Worm (Caenorhabditis elegans): ENCODE results near the gene F57A8.6.
"Not testable (repeated sequence)": the region's sequence is repeated elsewhere in the genome, so short reads cannot be mapped to it uniquely, and the experiment has no call there.

Gene F57A8.6

DNA sequence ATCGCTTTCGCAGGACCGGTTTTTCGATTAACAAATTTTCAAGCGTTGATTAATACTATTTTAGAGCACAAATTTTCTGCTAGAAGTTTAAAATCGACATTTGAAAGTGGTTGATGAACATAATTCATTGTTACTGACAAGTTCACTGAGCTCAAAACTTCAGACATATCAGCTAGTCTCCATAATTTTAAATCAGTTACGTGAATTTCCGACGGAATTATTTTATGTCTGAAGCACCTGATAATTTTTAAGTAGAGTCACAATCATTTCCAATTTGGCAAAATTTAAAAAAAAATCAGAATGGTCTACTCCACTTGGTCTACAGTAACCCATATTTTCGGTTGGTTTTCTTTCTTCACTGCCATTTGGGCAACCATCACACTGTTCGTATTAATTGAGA lies 21.8 kb downstream of the F57A8.6 start, which contains the start of gene str-118:
Gene str-118 (plus strand): TSS at position 301 of the 400 bp plus-strand sequence.
- TF ChIP-seq daf-16 (GFP tag; optimal IDR thresholded peaks at IDR 0.05) (no peak), daf-16 (tag; optimal IDR thresholded peaks at IDR 0.05) (no peak), fos-1 (tag; optimal IDR thresholded peaks at IDR 0.05) (no peak), nhr-48 (tag; optimal IDR thresholded peaks at IDR 0.05) (no peak), set-16 (GFP tag; IDR thresholded peaks at IDR 0.05) (no peak), nhr-111 (GFP tag; optimal IDR thresholded peaks at IDR 0.05) (no peak), nhr-10 (tag; optimal IDR thresholded peaks at IDR 0.05) (no peak), ceh-82 (tag; optimal IDR thresholded peaks at IDR 0.05) (no peak)

DNA sequence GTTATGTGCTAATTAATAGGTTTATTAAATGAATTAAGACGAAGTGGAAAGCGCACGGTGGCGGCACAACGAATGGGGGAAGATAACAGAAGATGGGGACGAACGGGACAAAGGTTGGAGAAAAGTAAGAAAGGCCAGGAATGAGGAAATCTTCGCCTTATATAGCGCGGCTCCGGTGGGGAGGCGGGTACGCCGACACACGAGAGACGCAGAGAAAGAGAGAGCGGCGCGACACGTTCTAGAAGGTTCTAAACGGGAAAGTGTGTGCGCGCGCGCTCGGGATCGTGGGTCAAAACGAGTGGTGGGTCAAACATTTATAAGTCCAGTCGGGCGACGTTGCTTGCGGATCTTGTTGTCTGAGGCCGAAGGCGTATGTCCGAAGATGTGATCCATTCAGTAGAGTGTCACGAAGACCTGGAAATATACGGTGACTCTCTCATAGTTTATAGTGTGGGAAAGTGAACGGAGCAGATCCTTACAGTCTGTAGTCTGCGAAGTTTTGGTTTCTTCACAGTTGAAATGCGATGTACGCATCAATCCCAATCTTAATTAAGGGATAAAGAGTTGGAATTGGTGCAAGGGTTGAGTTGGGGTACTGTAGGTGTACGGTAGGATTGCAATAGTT lies 24.4 kb downstream of the F57A8.6 start:
- TF ChIP-seq lin-38 (GFP tag; IDR thresholded peaks at IDR 0.05) (peak; percentile 69), ctbp-1 (GFP tag; IDR thresholded peaks at IDR 0.05) (0 out of 2 replicates have a peak, but pooled peaks have one; percentile 20), mdt-29 (GFP tag; IDR thresholded peaks at IDR 0.05) (peak; percentile 64), dmd-8 (GFP tag; IDR thresholded peaks at IDR 0.05) (0 out of 2 replicates have a peak, but pooled peaks have one; percentile 26), zfp-3 (GFP tag; conservative IDR thresholded peaks at IDR 0.05) (0 out of 2 replicates have a peak, but pooled peaks have one; percentile 54), hmg-1.1 (GFP tag; IDR thresholded peaks at IDR 0.05) (peak; percentile 64; the same call in 1 of the 2 replicates), arid-1 (GFP tag; conservative IDR thresholded peaks at IDR 0.05) (peak; percentile 31; the same call in 1 of the 2 replicates), lin-29 (GFP tag; IDR thresholded peaks at IDR 0.05) (peak; percentile 51; the same call in 1 of the 2 replicates), ceh-20 (GFP tag; IDR thresholded peaks at IDR 0.05) (peak; percentile 61; the same call in 1 of the 2 replicates), madf-9 (GFP tag; conservative IDR thresholded peaks at IDR 0.05) (0 out of 2 replicates have a peak, but pooled peaks have one; percentile 56), vab-7 (GFP tag; IDR thresholded peaks at IDR 0.05) (0 out of 2 replicates have a peak, but pooled peaks have one; percentile 21), nhr-102 (tag; optimal IDR thresholded peaks at IDR 0.05) (peak; percentile 16), dmd-9 (GFP tag; IDR thresholded peaks at IDR 0.05) (0 out of 2 replicates have a peak, but pooled peaks have one; percentile 36), T26A8.4 (GFP tag; IDR thresholded peaks at IDR 0.05) (peak; percentile 72), Y48G9A.11 (GFP tag; IDR thresholded peaks at IDR 0.05) (peak; percentile 31; the same call in 1 of the 2 replicates), ceh-44 (GFP tag; IDR thresholded peaks at IDR 0.05) (0 out of 2 replicates have a peak, but pooled peaks have one; percentile 50), nhr-41 (GFP tag; IDR thresholded peaks at IDR 0.05) (peak; percentile 75; the same call in 1 of the 2 replicates), dmd-6 (GFP tag; IDR thresholded peaks at IDR 0.05) (peak; percentile 67), set-16 (GFP tag; IDR thresholded peaks at IDR 0.05) (peak; percentile 89), pha-4 (GFP tag; IDR thresholded peaks at IDR 0.05) (peak; percentile 65)
- not testable (repeated sequence) for TF ChIP-seq pha-4 (tag; optimal IDR thresholded peaks at IDR 0.05)

DNA sequence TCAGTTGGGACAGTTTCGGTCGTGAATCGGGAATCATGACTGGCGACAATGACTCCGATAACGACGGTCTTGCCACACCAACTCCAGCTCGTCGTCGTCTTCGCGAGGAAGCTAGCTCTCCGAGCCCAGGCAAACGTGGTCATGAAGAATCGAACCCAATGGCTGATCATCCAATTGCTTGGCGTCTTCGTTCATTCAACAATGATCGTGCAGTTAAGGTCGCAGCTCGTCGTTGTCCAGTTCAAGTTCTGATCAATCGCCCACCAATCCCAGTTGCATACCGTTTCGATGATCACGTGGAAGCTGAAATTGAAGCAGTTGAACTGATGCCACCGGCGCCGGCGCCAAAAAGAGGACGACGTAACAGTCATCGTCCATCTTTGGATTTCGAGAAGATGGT lies 26.5 kb downstream of the F57A8.6 start:
- TF ChIP-seq lin-13 (GFP tag; optimal IDR thresholded peaks at IDR 0.05) (no peak), egl-43 (GFP tag; IDR thresholded peaks at IDR 0.05) (peak; percentile 22; the same call in 1 of the 2 replicates), F10B5.3 (tag; optimal IDR thresholded peaks at IDR 0.05) (no peak), spr-1 (tag; optimal IDR thresholded peaks at IDR 0.05) (no peak), nhr-10 (tag; optimal IDR thresholded peaks at IDR 0.05) (no peak), hmg-1.1 (GFP tag; IDR thresholded peaks at IDR 0.05) (no peak), aha-1 (tag) (no peak)

DNA sequence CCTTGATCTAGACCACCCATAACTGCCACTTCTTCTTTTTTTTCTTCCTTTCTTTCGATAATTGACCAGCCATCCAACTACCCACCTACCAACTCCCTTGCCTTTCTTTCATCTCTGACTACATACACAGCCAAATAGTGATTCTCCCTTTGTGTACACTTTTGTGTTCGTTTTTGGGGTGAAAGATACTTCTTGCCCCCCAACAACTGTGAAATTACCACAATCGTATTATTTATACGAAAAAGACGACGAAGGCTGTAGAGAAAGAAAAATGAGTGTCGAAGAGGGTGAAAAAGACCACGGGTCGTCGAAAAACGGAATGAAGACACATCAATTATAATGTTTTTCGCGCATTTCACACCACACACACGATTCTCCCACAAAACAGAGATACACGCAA lies 27.2 kb downstream of the F57A8.6 start:
- no peak for TF ChIP-seq nhr-6 (tag; optimal IDR thresholded peaks at IDR 0.05)
- TF ChIP-seq T20F7.1 (GFP tag; optimal IDR thresholded peaks at IDR 0.05), result no peak
- TF ChIP-seq Y105C5A.15 (GFP tag; IDR thresholded peaks at IDR 0.05), result no peak
- no peak for TF ChIP-seq lir-3 (tag; optimal IDR thresholded peaks at IDR 0.05)
- TF ChIP-seq ZK546.5 (tag; optimal IDR thresholded peaks at IDR 0.05), result no peak
- TF ChIP-seq ceh-82 (tag; optimal IDR thresholded peaks at IDR 0.05), result no peak
- no peak for TF ChIP-seq spr-1 (tag; optimal IDR thresholded peaks at IDR 0.05)
- no peak for TF ChIP-seq zfp-3 (GFP tag; conservative IDR thresholded peaks at IDR 0.05)
- TF ChIP-seq unc-130 (GFP tag; optimal IDR thresholded peaks at IDR 0.05), result no peak
- TF ChIP-seq spr-3 (GFP tag; optimal IDR thresholded peaks at IDR 0.05), result no peak
- no peak for TF ChIP-seq hlh-11 (tag; optimal IDR thresholded peaks at IDR 0.05)
- TF ChIP-seq nhr-25 (tag; optimal IDR thresholded peaks at IDR 0.05; ENCODE audit: borderline replicate concordance, insufficient read depth), result peak; percentile 43
- no peak for TF ChIP-seq lsy-2 (tag; optimal IDR thresholded peaks at IDR 0.05)
- TF ChIP-seq ctbp-1 (GFP tag; IDR thresholded peaks at IDR 0.05), result no peak
- no peak for TF ChIP-seq daf-12 (tag; optimal IDR thresholded peaks at IDR 0.05)
- no peak for TF ChIP-seq F10B5.3 (tag; optimal IDR thresholded peaks at IDR 0.05)
- no peak for TF ChIP-seq snpc-4 (tag; optimal IDR thresholded peaks at IDR 0.05)

All from whole organism, L4 larva.